Worm (Caenorhabditis elegans) whole organism, L4/young adult: Measurements from ENCODE around the gene C31H2.3.

Experiments
- W03F9.2 ChIP-seq: fragments of 150-350 bp; optimal IDR thresholded peaks from 2 replicates; lab custom pipeline; 2014; ENCODE audit warnings: missing biosample characterization, missing genetic modification characterization
- him-1 ChIP-seq: sonication (generic microtip); optimal IDR thresholded peaks from 2 replicates; lab custom pipeline; 2016; ENCODE audit warnings: missing genotype, missing genetic modification reagents, missing genetic modification characterization, missing compliant biosample characterization

- no peak for TF ChIP-seq him-1 (tag; lab: Kevin White, UChicago)
- TF ChIP-seq W03F9.2 (tag; lab: Kevin White, UChicago): no peak
These were observed 39.2 kb upstream of the C31H2.3 start for ce11 chrX:5193402-5193801.
